Fruit fly (Drosophila melanogaster): ENCODE data around the gene CG11563.

Gene CG11563

dm6 chr3R:31712585-31712984 is 24.2 kb upstream of the CG11563 start (continued):
- TF ChIP-seq CG6689 (GFP tag; IDR thresholded peaks at IDR 0.05) (no peak), H2.0 (GFP tag; IDR thresholded peaks at IDR 0.05) (no peak), CG30020 (tag; optimal IDR thresholded peaks at IDR 0.05) (no peak), CG18619 (GFP tag; optimal IDR thresholded peaks at IDR 0.05) (no peak), CG14860 (GFP tag; IDR thresholded peaks at IDR 0.05; ENCODE audit: partially characterized antibody) (no peak), Dp (GFP tag; optimal IDR thresholded peaks at IDR 0.05) (no peak), Chrac-16 (GFP tag; optimal IDR thresholded peaks at IDR 0.05) (no peak), Pdp1 (GFP tag; optimal IDR thresholded peaks at IDR 0.05) (peak in 1 of 2 experiments; percentile 32), ap (GFP tag; IDR thresholded peaks at IDR 0.05) (no peak), CG7271 (tag; optimal IDR thresholded peaks at IDR 0.05) (no peak), corto (GFP tag; optimal IDR thresholded peaks at IDR 0.05) (no peak), fu2 (GFP tag; optimal IDR thresholded peaks at IDR 0.05) (no peak), CG3726 (GFP tag; IDR thresholded peaks at IDR 0.05) (no peak), bsh (GFP tag; optimal IDR thresholded peaks at IDR 0.05) (peak in 1 of 2 experiments; percentile 45), p53 (GFP tag; optimal IDR thresholded peaks at IDR 0.05) (no peak), fd96Cb (tag; optimal IDR thresholded peaks at IDR 0.05) (peak; percentile 25), CG4282 (GFP tag; optimal IDR thresholded peaks at IDR 0.05) (no peak), CG12219 (GFP tag; optimal IDR thresholded peaks at IDR 0.05) (no peak), mld (GFP tag; IDR thresholded peaks at IDR 0.05; ENCODE audit: partially characterized antibody) (no peak), crc (GFP tag; optimal IDR thresholded peaks at IDR 0.05) (no peak), CG34224 (GFP tag; IDR thresholded peaks at IDR 0.05; ENCODE audit: partially characterized antibody) (no peak), stwl (tag; optimal IDR thresholded peaks at IDR 0.05) (no peak), CG15601 (tag; optimal IDR thresholded peaks at IDR 0.05) (peak; percentile 52), fd64A (GFP tag; optimal IDR thresholded peaks at IDR 0.05) (no peak), CG33557 (GFP tag; optimal IDR thresholded peaks at IDR 0.05) (peak; percentile 20), cato (GFP tag; optimal IDR thresholded peaks at IDR 0.05; ENCODE audit: borderline replicate concordance) (no peak), Oaz (GFP tag; IDR thresholded peaks at IDR 0.05) (no peak), CG10654 (GFP tag; optimal IDR thresholded peaks at IDR 0.05) (no peak), lilli (GFP tag; optimal IDR thresholded peaks at IDR 0.05) (no peak), lov (optimal IDR thresholded peaks at IDR 0.05) (no peak), lov (GFP tag; IDR thresholded peaks at IDR 0.05) (no peak), HLH3B (GFP tag; IDR thresholded peaks at IDR 0.05) (no peak), so (GFP tag; IDR thresholded peaks at IDR 0.05) (no peak), CG9215 (GFP tag; IDR thresholded peaks at IDR 0.05) (no peak), Poxn (GFP tag; IDR thresholded peaks at IDR 0.05) (no peak), B-H1 (GFP tag; IDR thresholded peaks at IDR 0.05) (no peak), CG8944 (GFP tag; optimal IDR thresholded peaks at IDR 0.05) (no peak), caup (GFP tag; optimal IDR thresholded peaks at IDR 0.05; ENCODE audit: severe bottlenecking) (no peak), CG17568 (GFP tag; optimal IDR thresholded peaks at IDR 0.05) (no peak), CoRest (tag; optimal IDR thresholded peaks at IDR 0.05) (peak; percentile 27), CG8290 (GFP tag; optimal IDR thresholded peaks at IDR 0.05) (no peak), CG8290 (tag; optimal IDR thresholded peaks at IDR 0.05) (no peak), slbo (GFP tag; IDR thresholded peaks at IDR 0.05) (no peak), bcd (GFP tag; optimal IDR thresholded peaks at IDR 0.05) (peak; percentile 2), HLH54F (GFP tag; optimal IDR thresholded peaks at IDR 0.05) (no peak), dan (GFP tag; IDR thresholded peaks at IDR 0.05) (no peak), CG2202 (tag; optimal IDR thresholded peaks at IDR 0.05) (peak; percentile 26), slp2 (GFP tag; optimal IDR thresholded peaks at IDR 0.05) (no peak), CG11085 (GFP tag; IDR thresholded peaks at IDR 0.05) (no peak), CG6175 (GFP tag; IDR thresholded peaks at IDR 0.05) (no peak), lola (GFP tag; optimal IDR thresholded peaks at IDR 0.05) (peak in 1 of 3 experiments; percentile 43), nerfin-2 (GFP tag; IDR thresholded peaks at IDR 0.05; ENCODE audit: partially characterized antibody) (no peak)
